Fruit fly (Drosophila melanogaster): ENCODE measurements around the gene CG32199.
A peak's percentile ranks its signal among the peaks of the same experiment; 100 is the strongest.

The CG32199 gene

dm6 chr3L:18638043-18638442 lies 26.3 kb downstream of the CG32199 start:
- no peak for TF ChIP-seq vnd (GFP tag; IDR thresholded peaks at IDR 0.05; ENCODE audit: partially characterized antibody)
- no peak for TF ChIP-seq tup (GFP tag; optimal IDR thresholded peaks at IDR 0.05)
- TF ChIP-seq Chrac-16 (GFP tag; optimal IDR thresholded peaks at IDR 0.05) = no peak
- no peak for TF ChIP-seq peb (GFP tag; IDR thresholded peaks at IDR 0.05)
- no peak for TF ChIP-seq nom (GFP tag; optimal IDR thresholded peaks at IDR 0.05)
- peak; percentile 60 for TF ChIP-seq sens (GFP tag)
- no peak for TF ChIP-seq ewg (GFP tag; optimal IDR thresholded peaks at IDR 0.05)
- TF ChIP-seq Neu2 (GFP tag; optimal IDR thresholded peaks at IDR 0.05; ENCODE audit: borderline replicate concordance) = no peak
- peak in 1 of 2 experiments; percentile 80 for TF ChIP-seq Pdp1 (GFP tag; optimal IDR thresholded peaks at IDR 0.05)
- no peak for TF ChIP-seq cad (GFP tag; optimal IDR thresholded peaks at IDR 0.05)
- no peak for TF ChIP-seq pita (GFP tag; optimal IDR thresholded peaks at IDR 0.05)
- TF ChIP-seq maf-S (GFP tag; optimal IDR thresholded peaks at IDR 0.05) = no peak
- TF ChIP-seq Trl (optimal IDR thresholded peaks at IDR 0.05) = no peak
- TF ChIP-seq Trl (GFP tag; optimal IDR thresholded peaks at IDR 0.05) = no peak
- no peak for TF ChIP-seq danr (GFP tag; IDR thresholded peaks at IDR 0.05)
- TF ChIP-seq sd (tag; optimal IDR thresholded peaks at IDR 0.05) = peak; percentile 31
- TF ChIP-seq Lim3 (GFP tag; IDR thresholded peaks at IDR 0.05) = no peak
- no peak for TF ChIP-seq CG5953 (GFP tag; IDR thresholded peaks at IDR 0.05)
- no peak for TF ChIP-seq Sox102F (GFP tag; optimal IDR thresholded peaks at IDR 0.05)
- TF ChIP-seq gfzf (GFP tag; optimal IDR thresholded peaks at IDR 0.05) = no peak
- no peak for TF ChIP-seq CG12104 (GFP tag; optimal IDR thresholded peaks at IDR 0.05)
- TF ChIP-seq tin (GFP tag; optimal IDR thresholded peaks at IDR 0.05) = no peak
- TF ChIP-seq usp (GFP tag; optimal IDR thresholded peaks at IDR 0.05) = no peak
- no peak for TF ChIP-seq tap (tag; optimal IDR thresholded peaks at IDR 0.05)
- no peak for TF ChIP-seq gsb (GFP tag; IDR thresholded peaks at IDR 0.05)
- TF ChIP-seq emc (GFP tag; optimal IDR thresholded peaks at IDR 0.05) = no peak
- TF ChIP-seq Six4 (GFP tag; optimal IDR thresholded peaks at IDR 0.05) = no peak
- TF ChIP-seq Rx (GFP tag; IDR thresholded peaks at IDR 0.05) = no peak
- TF ChIP-seq sens-2 (GFP tag; IDR thresholded peaks at IDR 0.05) = no peak
- no peak for TF ChIP-seq CG3163 (GFP tag; optimal IDR thresholded peaks at IDR 0.05)
- TF ChIP-seq Doc2 (GFP tag; IDR thresholded peaks at IDR 0.05) = no peak
- peak; percentile 85 for TF ChIP-seq exex (tag; optimal IDR thresholded peaks at IDR 0.05)
- TF ChIP-seq CG8388 (GFP tag; optimal IDR thresholded peaks at IDR 0.05) = no peak
- TF ChIP-seq CG9932 (GFP tag; IDR thresholded peaks at IDR 0.05) = no peak
- no peak for TF ChIP-seq ken (GFP tag; IDR thresholded peaks at IDR 0.05)
- no peak for TF ChIP-seq crp (GFP tag; optimal IDR thresholded peaks at IDR 0.05)
- TF ChIP-seq Max (GFP tag; optimal IDR thresholded peaks at IDR 0.05) = no peak
- no peak for TF ChIP-seq CG4282 (GFP tag; optimal IDR thresholded peaks at IDR 0.05)
- TF ChIP-seq CG10209 (GFP tag; optimal IDR thresholded peaks at IDR 0.05) = no peak
- no peak for TF ChIP-seq lbe (GFP tag; optimal IDR thresholded peaks at IDR 0.05)
- no peak for TF ChIP-seq unc-4 (GFP tag; IDR thresholded peaks at IDR 0.05; ENCODE audit: partially characterized antibody)
- TF ChIP-seq sug (tag; optimal IDR thresholded peaks at IDR 0.05) = peak; percentile 26
- no peak for TF ChIP-seq ham (GFP tag; IDR thresholded peaks at IDR 0.05)
- no peak for TF ChIP-seq ap (GFP tag; IDR thresholded peaks at IDR 0.05)
- no peak for TF ChIP-seq Jarid2 (GFP tag; optimal IDR thresholded peaks at IDR 0.05)
- TF ChIP-seq CG32772 (GFP tag; IDR thresholded peaks at IDR 0.05) = no peak
- peak; percentile 1 for TF ChIP-seq grn (GFP tag; optimal IDR thresholded peaks at IDR 0.05)
- TF ChIP-seq CG12071 (GFP tag; optimal IDR thresholded peaks at IDR 0.05) = no peak
- TF ChIP-seq Awh (GFP tag; IDR thresholded peaks at IDR 0.05) = no peak
- TF ChIP-seq Dbx (GFP tag; IDR thresholded peaks at IDR 0.05) = no peak
- TF ChIP-seq Atf3 (GFP tag; optimal IDR thresholded peaks at IDR 0.05) = no peak
- no peak for TF ChIP-seq CoRest (tag; optimal IDR thresholded peaks at IDR 0.05)
- TF ChIP-seq CG6765 (GFP tag; optimal IDR thresholded peaks at IDR 0.05) = no peak

Measured in whole organism, embryonic.